ENCODE assay signal across 1 fruit fly cellular context in genomic region chr2L:20829755-20830396, dm6.
A peak's percentile ranks its signal among the peaks of the same experiment; 100 is the strongest.
TF ChIP-seq lines count a peak whose summit lies in the region.

No protein-coding gene starts in this region.

TF ChIP-seq in whole organism, embryonic, 481 proteins besides CTCF, POLR2A, EP300 and RAD21 (continued from another document):
- TF ChIP-seq dm (GFP tag; optimal IDR thresholded peaks at IDR 0.05; lab: Kevin White, UChicago) (no peak), CG5245 (GFP tag; optimal IDR thresholded peaks at IDR 0.05; lab: Kevin White, UChicago) (no peak), CG34422 (GFP tag; IDR thresholded peaks at IDR 0.05; lab: Robert Waterston, UW) (no peak), CG10431 (GFP tag; optimal IDR thresholded peaks at IDR 0.05; lab: Kevin White, UChicago) (no peak), jing (GFP tag; optimal IDR thresholded peaks at IDR 0.05; lab: Kevin White, UChicago) (no peak), chinmo (GFP tag; IDR thresholded peaks at IDR 0.05; lab: Robert Waterston, UW; ENCODE audit: partially characterized antibody) (no peak), CG11398 (GFP tag; optimal IDR thresholded peaks at IDR 0.05; lab: Kevin White, UChicago) (no peak), CG9932 (GFP tag; IDR thresholded peaks at IDR 0.05; lab: Robert Waterston, UW) (peak; percentile 27), Fer1 (GFP tag; optimal IDR thresholded peaks at IDR 0.05; lab: Kevin White, UChicago) (peak; percentile 33), crol (GFP tag; IDR thresholded peaks at IDR 0.05; lab: Robert Waterston, UW) (no peak), Scr (GFP tag; IDR thresholded peaks at IDR 0.05; lab: Robert Waterston, UW; ENCODE audit: partially characterized antibody) (no peak), usp (GFP tag; optimal IDR thresholded peaks at IDR 0.05; lab: Kevin White, UChicago) (no peak), lilli (GFP tag; optimal IDR thresholded peaks at IDR 0.05; lab: Kevin White, UChicago) (no peak), danr (GFP tag; IDR thresholded peaks at IDR 0.05; lab: Robert Waterston, UW) (no peak), chm (GFP tag; IDR thresholded peaks at IDR 0.05; lab: Robert Waterston, UW) (no peak), Elba2 (GFP tag; optimal IDR thresholded peaks at IDR 0.05; lab: Kevin White, UChicago) (no peak), vfl (GFP tag; optimal IDR thresholded peaks at IDR 0.05; lab: Kevin White, UChicago) (no peak), so (GFP tag; IDR thresholded peaks at IDR 0.05; lab: Robert Waterston, UW) (0 out of 3 replicates have a peak, but pooled peaks have one; percentile 42), HLHmδ (GFP tag; optimal IDR thresholded peaks at IDR 0.05; lab: Kevin White, UChicago) (no peak), ro (GFP tag; IDR thresholded peaks at IDR 0.05; lab: Robert Waterston, UW) (no peak), dpn (GFP tag; optimal IDR thresholded peaks at IDR 0.05; lab: Kevin White, UChicago) (no peak), CG9609 (GFP tag; optimal IDR thresholded peaks at IDR 0.05; lab: Kevin White, UChicago) (no peak), Ets65A (GFP tag; lab: Kevin White, UChicago) (no peak), gfzf (GFP tag; optimal IDR thresholded peaks at IDR 0.05; lab: Kevin White, UChicago) (no peak)
